Fruit fly (Drosophila melanogaster): ENCODE data around the gene CG43074.
A peak's percentile ranks its signal among the peaks of the same experiment; 100 is the strongest.

The CG43074 gene

DNA sequence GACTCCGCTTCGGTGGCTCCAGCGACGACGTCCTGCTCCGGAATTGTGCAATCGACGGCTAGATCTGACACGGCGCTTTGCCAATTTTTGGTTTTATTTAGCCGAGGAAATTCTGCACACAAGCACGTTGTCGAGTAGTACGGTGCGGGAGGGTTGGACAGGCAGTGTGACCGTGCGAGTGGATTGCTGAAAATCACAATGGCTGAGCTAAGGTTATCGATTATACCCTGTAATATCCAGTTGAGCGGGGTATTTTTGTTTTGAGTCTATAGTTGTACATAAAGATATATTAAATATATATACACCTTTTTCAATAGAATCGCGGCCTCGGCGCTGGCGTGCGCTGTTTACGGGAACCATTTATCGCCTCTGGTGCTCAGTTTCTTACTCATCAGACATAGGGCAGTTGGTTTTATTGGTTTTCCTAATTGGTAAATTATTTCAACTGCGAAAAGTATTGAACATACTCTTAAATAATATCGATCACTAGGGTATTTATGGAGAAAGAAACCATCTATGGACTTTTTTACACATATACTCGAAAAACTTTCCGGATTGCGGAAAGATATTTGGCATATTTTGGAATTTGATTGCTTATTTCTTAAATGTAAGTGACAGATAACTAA lies 23.9 kb downstream of the CG43074 start, which contains the start of gene eIF5B (continued):
- TF ChIP-seq sob (GFP tag; IDR thresholded peaks at IDR 0.05) (peak; percentile 74; the same call in 1 of the 2 replicates), CG42726 (GFP tag; IDR thresholded peaks at IDR 0.05; ENCODE audit: partially characterized antibody) (no peak), CG32532 (GFP tag; IDR thresholded peaks at IDR 0.05) (peak; percentile 88), sr (GFP tag; IDR thresholded peaks at IDR 0.05) (0 out of 3 replicates have a peak, but pooled peaks have one; percentile 31), CG12769 (tag; optimal IDR thresholded peaks at IDR 0.05) (no peak), Ptx1 (GFP tag; IDR thresholded peaks at IDR 0.05) (peak; percentile 88), pita (GFP tag; optimal IDR thresholded peaks at IDR 0.05) (no peak), CG10321 (GFP tag; IDR thresholded peaks at IDR 0.05) (peak; percentile 68), pb (GFP tag; optimal IDR thresholded peaks at IDR 0.05) (no peak), crp (GFP tag; optimal IDR thresholded peaks at IDR 0.05) (peak in 1 of 2 experiments; percentile 31), CG14014 (GFP tag; IDR thresholded peaks at IDR 0.05) (peak; percentile 79), dmrt11E (tag; optimal IDR thresholded peaks at IDR 0.05) (peak; percentile 86), psq (GFP tag; optimal IDR thresholded peaks at IDR 0.05) (peak; percentile 60), ems (GFP tag; optimal IDR thresholded peaks at IDR 0.05) (peak; percentile 58), CG31388 (GFP tag; optimal IDR thresholded peaks at IDR 0.05) (no peak), CG6689 (GFP tag; IDR thresholded peaks at IDR 0.05) (peak; percentile 75), Stat92E (GFP tag; optimal IDR thresholded peaks at IDR 0.05) (peak in 1 of 3 experiments; percentile 58), Hr51 (GFP tag; optimal IDR thresholded peaks at IDR 0.05) (peak; percentile 56 to 77), Hr78 (GFP tag; optimal IDR thresholded peaks at IDR 0.05) (no peak), Lim3 (GFP tag; IDR thresholded peaks at IDR 0.05) (peak; percentile 31; the same call in 1 of the 2 replicates), CG1602 (GFP tag; optimal IDR thresholded peaks at IDR 0.05) (peak; percentile 88), CG11723 (GFP tag; optimal IDR thresholded peaks at IDR 0.05) (peak; percentile 72), D (optimal IDR thresholded peaks at IDR 0.05) (no peak), D (GFP tag; optimal IDR thresholded peaks at IDR 0.05) (peak; percentile 34), CG12236 (GFP tag; optimal IDR thresholded peaks at IDR 0.05) (no peak), CG10979 (tag; optimal IDR thresholded peaks at IDR 0.05) (peak; percentile 58), zfh2 (GFP tag; optimal IDR thresholded peaks at IDR 0.05) (peak; percentile 56), CG5180 (GFP tag; optimal IDR thresholded peaks at IDR 0.05) (no peak), croc (GFP tag; conservative IDR thresholded peaks at IDR 0.05) (peak; percentile 69), ci (GFP tag; IDR thresholded peaks at IDR 0.05) (peak; percentile 87), CG6272 (GFP tag; IDR thresholded peaks at IDR 0.05) (peak; percentile 82), inv (GFP tag; IDR thresholded peaks at IDR 0.05; ENCODE audit: partially characterized antibody) (no peak), CG32772 (GFP tag; IDR thresholded peaks at IDR 0.05) (peak; percentile 89), Max (GFP tag; optimal IDR thresholded peaks at IDR 0.05) (peak; percentile 49), D19A (tag; optimal IDR thresholded peaks at IDR 0.05) (peak; percentile 66), CG10274 (GFP tag; optimal IDR thresholded peaks at IDR 0.05) (peak; percentile 57), org-1 (GFP tag; optimal IDR thresholded peaks at IDR 0.05) (peak; percentile 45), NFAT (GFP tag; IDR thresholded peaks at IDR 0.05) (peak; percentile 87), MTF-1 (GFP tag; optimal IDR thresholded peaks at IDR 0.05; ENCODE audit: borderline replicate concordance) (peak; percentile 23), CG18476 (GFP tag; optimal IDR thresholded peaks at IDR 0.05) (peak; percentile 2), hbn (GFP tag; IDR thresholded peaks at IDR 0.05; ENCODE audit: partially characterized antibody) (no peak), dm (GFP tag; optimal IDR thresholded peaks at IDR 0.05) (peak; percentile 73), nerfin-1 (tag; optimal IDR thresholded peaks at IDR 0.05) (peak; percentile 45), CG17612 (GFP tag; IDR thresholded peaks at IDR 0.05) (no peak), CkIIα-i1 (GFP tag; IDR thresholded peaks at IDR 0.05) (no peak), al (GFP tag; IDR thresholded peaks at IDR 0.05) (peak; percentile 72), klu (GFP tag; IDR thresholded peaks at IDR 0.05) (peak; percentile 82), CG1529 (GFP tag; optimal IDR thresholded peaks at IDR 0.05) (peak; percentile 70), CG13296 (GFP tag; optimal IDR thresholded peaks at IDR 0.05) (peak; percentile 58)
